Fruit fly (Drosophila melanogaster) whole organism, prepupa: ENCODE data around the gene CG31125.

ENCODE experiments used
- Blimp-1 ChIP-seq: fragments of 200-800 bp; sonication (Bioruptor generic); optimal IDR thresholded peaks from 3 replicates; lab custom pipeline; 2017; ENCODE audit warnings: missing biosample characterization, missing genetic modification characterization, mild to moderate bottlenecking, moderate library complexity, missing genetic modification reagents
- CG10669 ChIP-seq: fragments of 200-800 bp; sonication (Bioruptor generic); optimal IDR thresholded peaks from 3 replicates; lab custom pipeline; 2018; ENCODE audit warnings: missing biosample characterization, mild to moderate bottlenecking, missing genetic modification characterization, moderate library complexity
- CG11762 ChIP-seq: fragments of 200-800 bp; sonication (Bioruptor generic); optimal IDR thresholded peaks from 3 replicates; lab custom pipeline; 2016; ENCODE audit warnings: missing biosample characterization, missing genetic modification characterization; ENCODE audit not compliant: insufficient read depth
- CG11902 ChIP-seq: fragments of 200-800 bp; sonication (Bioruptor generic); optimal IDR thresholded peaks from 3 replicates; lab custom pipeline; 2016; ENCODE audit warnings: missing biosample characterization, missing genetic modification characterization
- CG1621 ChIP-seq: fragments of 200-800 bp; sonication (Bioruptor generic); optimal IDR thresholded peaks from 3 replicates; lab custom pipeline; 2018; ENCODE audit warnings: missing biosample characterization, mild to moderate bottlenecking, missing genetic modification characterization
- CG16779 ChIP-seq: fragments of 200-800 bp; sonication (Bioruptor generic); optimal IDR thresholded peaks from 3 replicates; lab custom pipeline; 2017; ENCODE audit warnings: missing biosample characterization, mild to moderate bottlenecking, missing genetic modification characterization
- CG3032 ChIP-seq: fragments of 200-800 bp; optimal IDR thresholded peaks from 2 replicates; lab custom pipeline; 2019; ENCODE audit warnings: missing biosample characterization, mild to moderate bottlenecking, missing genetic modification characterization, moderate library complexity
- CG31627 ChIP-seq: fragments of 200-800 bp; sonication (Bioruptor generic); optimal IDR thresholded peaks from 3 replicates; lab custom pipeline; 2016; ENCODE audit warnings: missing biosample characterization, missing genetic modification characterization
- CG32006 ChIP-seq: fragments of 200-800 bp; sonication (Bioruptor generic); optimal IDR thresholded peaks from 3 replicates; lab custom pipeline; 2017; ENCODE audit warnings: missing biosample characterization, mild to moderate bottlenecking, missing genetic modification characterization
- CG34406 ChIP-seq: fragments of 200-800 bp; sonication (Bioruptor generic); optimal IDR thresholded peaks from 3 replicates; lab custom pipeline; 2016; ENCODE audit warnings: missing biosample characterization, missing genetic modification characterization
- CG3919 ChIP-seq: fragments of 200-800 bp; sonication (Bioruptor generic); optimal IDR thresholded peaks from 3 replicates; lab custom pipeline; 2016; ENCODE audit warnings: missing biosample characterization, missing genetic modification characterization
- CG4318 ChIP-seq: fragments of 200-800 bp; sonication (Bioruptor generic); optimal IDR thresholded peaks from 3 replicates; lab custom pipeline; 2017; ENCODE audit warnings: missing biosample characterization, mild to moderate bottlenecking, missing genetic modification characterization
- CG6163 ChIP-seq: fragments of 200-800 bp; sonication (Bioruptor generic); IDR thresholded peaks from 3 replicates; pipeline ENCODE4 v1.3.6; 2022; ENCODE audit warnings: missing biosample characterization, missing genetic modification characterization
- CG6276 ChIP-seq: fragments of 200-800 bp; sonication (Bioruptor generic); optimal IDR thresholded peaks from 2 replicates; lab custom pipeline; 2017; ENCODE audit warnings: missing biosample characterization, mild to moderate bottlenecking, missing genetic modification characterization
- CG6808 ChIP-seq: fragments of 200-800 bp; sonication (Bioruptor generic); optimal IDR thresholded peaks from 3 replicates; lab custom pipeline; 2017; ENCODE audit warnings: missing biosample characterization, missing genetic modification characterization, mild to moderate bottlenecking, moderate library complexity, missing genetic modification reagents
- CG7368 ChIP-seq: fragments of 200-800 bp; sonication (Bioruptor generic); optimal IDR thresholded peaks from 3 replicates; lab custom pipeline; 2016; ENCODE audit warnings: missing biosample characterization, missing genetic modification characterization
- CG8119 ChIP-seq: fragments of 200-800 bp; sonication (Bioruptor generic); IDR thresholded peaks from 3 replicates; pipeline ENCODE4 v1.3.6; 2022; ENCODE audit warnings: missing biosample characterization, missing genetic modification characterization
- CG8632 ChIP-seq: fragments of 200-800 bp; sonication (Bioruptor generic); optimal IDR thresholded peaks from 3 replicates; lab custom pipeline; 2016; ENCODE audit warnings: missing biosample characterization, missing genetic modification characterization
- Eip75B ChIP-seq: fragments of 200-800 bp; sonication (Bioruptor generic); optimal IDR thresholded peaks from 3 replicates; lab custom pipeline; 2016; ENCODE audit warnings: missing biosample characterization, missing genetic modification characterization
- Eip78C ChIP-seq: fragments of 200-800 bp; sonication (Bioruptor generic); peaks from one replicate; lab custom pipeline; 2016; ENCODE audit warnings: missing biosample characterization, missing genetic modification characterization
- Eip93F ChIP-seq: fragments of 200-800 bp; sonication (Bioruptor generic); optimal IDR thresholded peaks from 2 replicates; lab custom pipeline; 2016; ENCODE audit warnings: missing biosample characterization, mild to moderate bottlenecking, missing genetic modification characterization
- Ets96B ChIP-seq: fragments of 200-800 bp; optimal IDR thresholded peaks from 2 replicates; lab custom pipeline; 2019; ENCODE audit warnings: missing biosample characterization, mild to moderate bottlenecking, missing genetic modification characterization, moderate library complexity
- Gug ChIP-seq: fragments of 200-800 bp; sonication (Bioruptor generic); IDR thresholded peaks from 2 replicates; pipeline ENCODE4 v1.3.6; 2022; ENCODE audit warnings: missing biosample characterization, missing genetic modification characterization
- Hr38 ChIP-seq: sonication (Bioruptor generic); optimal IDR thresholded peaks from 2 replicates; lab custom pipeline; 2016; ENCODE audit warnings: missing biosample characterization, missing genetic modification characterization
- Hr4 ChIP-seq: fragments of 200-800 bp; sonication (Bioruptor generic); optimal IDR thresholded peaks from 3 replicates; lab custom pipeline; 2016; ENCODE audit warnings: missing biosample characterization, missing genetic modification characterization
- Lpt ChIP-seq: fragments of 200-800 bp; sonication (Bioruptor generic); optimal IDR thresholded peaks from 3 replicates; lab custom pipeline; 2016; ENCODE audit warnings: missing biosample characterization, missing genetic modification characterization
- Met ChIP-seq: fragments of 200-800 bp; sonication (Bioruptor generic); optimal IDR thresholded peaks from 3 replicates; lab custom pipeline; 2016; ENCODE audit warnings: missing biosample characterization, missing genetic modification characterization
- Smox ChIP-seq: fragments of 200-800 bp; sonication (Bioruptor generic); optimal IDR thresholded peaks from 3 replicates; lab custom pipeline; 2016; ENCODE audit warnings: missing biosample characterization, missing genetic modification characterization
- Sox14 ChIP-seq: fragments of 200-800 bp; sonication (Bioruptor generic); optimal IDR thresholded peaks from 3 replicates; lab custom pipeline; 2016; ENCODE audit warnings: missing biosample characterization, missing genetic modification characterization
- Sox15 ChIP-seq: fragments of 200-800 bp; sonication (Bioruptor generic); optimal IDR thresholded peaks from 3 replicates; lab custom pipeline; 2016; ENCODE audit warnings: missing biosample characterization, missing genetic modification characterization
- acj6 ChIP-seq: fragments of 200-800 bp; sonication (Bioruptor generic); optimal IDR thresholded peaks from 3 replicates; lab custom pipeline; 2016; ENCODE audit warnings: missing biosample characterization, missing genetic modification characterization
- dac ChIP-seq: fragments of 200-800 bp; sonication (Bioruptor generic); optimal IDR thresholded peaks from 2 replicates; lab custom pipeline; 2017; ENCODE audit warnings: missing biosample characterization, mild to moderate bottlenecking, missing genetic modification characterization
- dsx ChIP-seq: fragments of 200-800 bp; optimal IDR thresholded peaks from 3 replicates; lab custom pipeline; 2019; ENCODE audit warnings: missing biosample characterization, mild to moderate bottlenecking, missing genetic modification characterization, moderate library complexity; ENCODE audit not compliant: poor library complexity, severe bottlenecking
- eg ChIP-seq: fragments of 200-800 bp; sonication (Bioruptor generic); IDR thresholded peaks from 3 replicates; pipeline ENCODE4 v1.3.6; 2022; ENCODE audit warnings: missing biosample characterization, missing genetic modification characterization
- fd59A ChIP-seq: fragments of 200-800 bp; sonication (Bioruptor generic); optimal IDR thresholded peaks from 2 replicates; lab custom pipeline; 2017; ENCODE audit warnings: missing biosample characterization, mild to moderate bottlenecking, missing genetic modification characterization, missing genetic modification reagents
- fd85E ChIP-seq: fragments of 200-800 bp; sonication (Bioruptor generic); optimal IDR thresholded peaks from 3 replicates; lab custom pipeline; 2016; ENCODE audit warnings: missing biosample characterization, missing genetic modification characterization
- lz ChIP-seq: fragments of 200-800 bp; sonication (Bioruptor generic); optimal IDR thresholded peaks from 3 replicates; lab custom pipeline; 2016; ENCODE audit warnings: missing biosample characterization, missing genetic modification characterization
- net ChIP-seq: fragments of 200-800 bp; sonication (Bioruptor generic); optimal IDR thresholded peaks from 3 replicates; lab custom pipeline; 2016; ENCODE audit warnings: missing biosample characterization, missing genetic modification characterization
- salr ChIP-seq, 2 experiments: fragments of 200-800 bp; sonication (Bioruptor generic); optimal IDR thresholded peaks; 3 replicates each; lab custom pipeline; 2016 to 2018; ENCODE audit warnings: missing biosample characterization in 2 of 2, missing genetic modification characterization in 2 of 2, mild to moderate bottlenecking in 1 of 2
- spab ChIP-seq: fragments of 200-800 bp; sonication (Bioruptor generic); optimal IDR thresholded peaks from 2 replicates; lab custom pipeline; 2017; ENCODE audit warnings: missing biosample characterization, mild to moderate bottlenecking, missing genetic modification characterization, missing genetic modification reagents
- ss ChIP-seq, 2 experiments: fragments of 200-800 bp; sonication (Bioruptor generic); optimal IDR thresholded peaks; 2 replicates in 1 of 2; 3 replicates in 1 of 2; lab custom pipeline; 2017 to 2018; ENCODE audit warnings: mild to moderate bottlenecking in 2 of 2, missing biosample characterization in 2 of 2, missing genetic modification characterization in 2 of 2, moderate library complexity in 1 of 2
- vri ChIP-seq: fragments of 200-800 bp; sonication (Bioruptor generic); optimal IDR thresholded peaks from 3 replicates; lab custom pipeline; 2016; ENCODE audit warnings: missing biosample characterization, mild to moderate bottlenecking, missing genetic modification characterization

The CG31125 gene

DNA sequence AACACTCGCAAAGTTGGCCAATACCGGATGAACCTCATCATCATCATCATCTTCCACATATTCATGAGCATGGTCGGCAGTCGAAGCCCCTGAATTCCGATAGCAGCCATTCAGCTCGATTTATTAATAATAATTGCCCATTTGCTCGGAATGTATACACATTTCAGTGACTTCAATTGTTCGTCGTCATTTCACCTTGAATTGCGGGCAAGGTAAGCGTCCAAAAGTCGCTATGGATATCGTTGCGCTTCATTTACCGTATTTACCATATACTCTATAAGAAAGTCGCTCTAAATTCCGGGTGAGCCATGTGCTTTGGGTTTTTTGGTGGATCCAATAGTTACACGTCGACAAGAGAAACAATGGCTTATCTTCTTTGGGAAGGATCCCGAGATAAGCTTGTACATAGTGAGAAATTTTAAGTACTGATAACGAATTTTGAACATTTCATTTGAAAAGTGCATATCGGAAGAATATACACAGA is 28.6 kb downstream of the CG31125 start (continued):
- TF ChIP-seq vri (GFP tag; lab: Kevin White, UChicago) (no peak), CG31627 (GFP tag; lab: Kevin White, UChicago) (peak; percentile 46), spab (GFP tag; lab: Kevin White, UChicago) (no peak), CG11902 (GFP tag; lab: Kevin White, UChicago) (no peak), dac (GFP tag; lab: Kevin White, UChicago) (peak; percentile 38), dsx (GFP tag; lab: Kevin White, UChicago) (no peak), CG4318 (no peak), Eip93F (peak; percentile 59), fd59A (GFP tag; lab: Kevin White, UChicago) (peak; percentile 10), Hr4 (GFP tag; lab: Kevin White, UChicago) (no peak), Lpt (GFP tag; lab: Kevin White, UChicago) (peak; percentile 30), CG11762 (GFP tag; lab: Kevin White, UChicago) (no peak), CG16779 (no peak), ss (GFP tag; optimal IDR thresholded peaks at IDR 0.05; lab: Kevin White, UChicago) (no peak), Eip78C (GFP tag; lab: Kevin White, UChicago) (peak; percentile 87), eg (GFP tag; lab: Robert Waterston, UW) (no peak), net (GFP tag; lab: Kevin White, UChicago) (peak; percentile 65), Hr38 (no peak), CG6276 (GFP tag; lab: Kevin White, UChicago) (peak; percentile 23), CG3032 (tag; lab: Kevin White, UChicago) (no peak), lz (GFP tag; lab: Kevin White, UChicago) (peak; percentile 55), Gug (GFP tag; lab: Robert Waterston, UW) (no peak), fd85E (GFP tag; lab: Kevin White, UChicago) (no peak), CG7368 (GFP tag; lab: Kevin White, UChicago) (peak; percentile 41), CG6808 (GFP tag; lab: Kevin White, UChicago) (no peak), Met (no peak), CG34406 (GFP tag; lab: Kevin White, UChicago) (peak; percentile 21), salr (GFP tag; optimal IDR thresholded peaks at IDR 0.05; lab: Kevin White, UChicago) (no peak), Smox (GFP tag; lab: Kevin White, UChicago) (no peak), CG8632 (GFP tag; lab: Kevin White, UChicago) (peak; percentile 46), Eip75B (GFP tag; lab: Kevin White, UChicago) (peak; percentile 25), CG3919 (GFP tag; lab: Kevin White, UChicago) (peak; percentile 2), CG32006 (GFP tag; lab: Kevin White, UChicago) (peak; percentile 73), CG6163 (GFP tag; lab: Robert Waterston, UW) (peak; percentile 58; the same call in 1 of the 3 replicates), Sox15 (peak; percentile 12), Sox14 (GFP tag; lab: Kevin White, UChicago) (peak; percentile 36)
- TF ChIP-seq, all 60 proteins: peak for 29

DNA sequence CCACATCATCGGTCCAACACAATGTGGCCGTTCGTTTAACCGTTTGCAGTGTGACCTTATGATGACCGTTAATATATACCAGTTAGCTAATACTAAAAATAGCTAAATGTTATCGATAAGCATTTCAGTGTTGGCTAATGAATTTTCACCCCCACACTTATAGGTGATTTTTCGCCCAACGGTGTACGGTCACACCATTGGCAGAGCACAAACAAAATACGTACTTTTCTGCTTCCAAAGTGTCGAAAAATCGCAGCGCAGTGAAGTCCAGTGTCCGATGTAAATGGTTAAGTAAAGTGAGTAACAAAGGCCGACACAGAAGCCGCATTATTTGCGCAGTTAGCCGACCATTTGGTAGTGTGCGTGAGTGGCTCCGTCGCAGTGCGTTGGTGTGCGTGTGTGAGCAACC is 29.1 kb downstream of the CG31125 start, which contains the start of the genes Syx18 and atl:
Gene Syx18 (minus strand): TSS at position 46 of the 409 bp plus-strand sequence.
Gene atl (plus strand): TSS at position 155 of the 409 bp plus-strand sequence.
- TF ChIP-seq Sox14 (GFP tag; lab: Kevin White, UChicago) (peak; percentile 27), CG8119 (GFP tag; lab: Robert Waterston, UW) (no peak), CG1621 (tag; lab: Kevin White, UChicago) (peak; percentile 20), CG34406 (GFP tag; lab: Kevin White, UChicago) (no peak), Ets96B (tag; lab: Kevin White, UChicago) (no peak), Hr4 (GFP tag; lab: Kevin White, UChicago) (no peak), CG31627 (GFP tag; lab: Kevin White, UChicago) (no peak), CG16779 (no peak), CG3032 (tag; lab: Kevin White, UChicago) (peak; percentile 18), acj6 (GFP tag; lab: Kevin White, UChicago) (no peak), Blimp-1 (GFP tag; lab: Kevin White, UChicago) (no peak), ss (GFP tag; optimal IDR thresholded peaks at IDR 0.05; lab: Kevin White, UChicago) (peak in 1 of 2 experiments; percentile 37), vri (GFP tag; lab: Kevin White, UChicago) (peak; percentile 30), spab (GFP tag; lab: Kevin White, UChicago) (no peak), salr (GFP tag; optimal IDR thresholded peaks at IDR 0.05; lab: Kevin White, UChicago) (no peak), CG10669 (GFP tag; lab: Kevin White, UChicago) (no peak)
